Fruit fly (Drosophila melanogaster) whole organism, larva: ENCODE measurements around the gene Pfas.

Experiments
- noc ChIP-seq: fragments of 200-800 bp; sonication (Bioruptor generic); optimal IDR thresholded peaks from 3 replicates; lab custom pipeline; 2019; ENCODE audit warnings: missing biosample characterization, mild to moderate bottlenecking, missing genetic modification characterization, moderate library complexity

The Pfas gene

dm6 chr2L:6013071-6013417 is 32.8 kb downstream of the Pfas start:
- TF ChIP-seq noc (tag; lab: Kevin White, UChicago) = no peak

- TF ChIP-seq noc (tag; lab: Kevin White, UChicago) = no peak
Observed at dm6 chr2L:6012303-6013070, 33.4 kb downstream of the Pfas start, which contains the start of gene CG9098. Gene CG9098 (minus strand): TSS chr2L:6012338.

dm6 chr2L:6006508-6007232 is 39.2 kb downstream of the Pfas start, which contains the start of gene Gal:
Gene Gal (minus strand): TSS chr2L:6006827.
- TF ChIP-seq noc (tag; lab: Kevin White, UChicago) = no peak

dm6 chr2L:6000065-6000464 is 45.8 kb downstream of the Pfas start, which contains the start of gene Tsp26A:
Gene Tsp26A (plus strand): TSS chr2L:6000228.
- TF ChIP-seq noc (tag; lab: Kevin White, UChicago) = no peak

dm6 chr2L:5999247-5999646 is 46.6 kb downstream of the Pfas start, which contains the start of gene Kdm5:
Gene Kdm5 (minus strand): TSS chr2L:5999501.
- peak; percentile 69 for TF ChIP-seq noc (tag; lab: Kevin White, UChicago)

dm6 chr2L:5998383-5998782 is 47.5 kb downstream of the Pfas start:
- TF ChIP-seq noc (tag; lab: Kevin White, UChicago) = no peak

- no peak for TF ChIP-seq noc (tag; lab: Kevin White, UChicago)
Observed at dm6 chr2L:5997609-5998229, 48.1 kb downstream of the Pfas start.
